Worm (Caenorhabditis elegans) whole organism, young adult: ENCODE measurements around the gene col-20.

Experiments used
- F49E8.2 ChIP-seq: sonication (generic microtip); optimal IDR thresholded peaks from 3 replicates; lab custom pipeline; 2017; ENCODE audit warnings: missing genetic modification characterization, mild to moderate bottlenecking, missing compliant biosample characterization, antibody characterized with exemption, moderate library complexity; ENCODE audit not compliant: insufficient read depth
- egl-44 ChIP-seq: fragments of 200-800 bp; sonication (Bioruptor generic); IDR thresholded peaks from 2 replicates; pipeline ENCODE4 v1.3.6; 2022; ENCODE audit warnings: missing genetic modification reagents, missing genetic modification characterization, missing compliant biosample characterization
- rcor-1 ChIP-seq: fragments of 200-800 bp; sonication (Bioruptor generic); IDR thresholded peaks from 2 replicates; pipeline ENCODE4 v1.3.6; 2022; ENCODE audit warnings: missing genetic modification reagents, missing genetic modification characterization, missing compliant biosample characterization
- unc-62 ChIP-seq: fragments of 150-350 bp; optimal IDR thresholded peaks from 2 replicates; lab custom pipeline; 2014; ENCODE audit warnings: missing biosample characterization, missing genetic modification reagents, missing genetic modification characterization
- zim-3 ChIP-seq: sonication (generic microtip); optimal IDR thresholded peaks from 2 replicates; lab custom pipeline; 2017; ENCODE audit warnings: mild to moderate bottlenecking, missing genetic modification characterization, moderate library complexity, missing compliant biosample characterization
- ztf-18 ChIP-seq: sonication (generic microtip); optimal IDR thresholded peaks from 2 replicates; lab custom pipeline; 2016; ENCODE audit warnings: missing genotype, mild to moderate bottlenecking, missing genetic modification characterization, missing compliant biosample characterization

- no peak for TF ChIP-seq rcor-1 (GFP tag; lab: Robert Waterston, UW)
- TF ChIP-seq ztf-18 (tag; lab: Kevin White, UChicago) = no peak
- TF ChIP-seq F49E8.2 = no peak
- no peak for TF ChIP-seq egl-44 (GFP tag; lab: Robert Waterston, UW)
- TF ChIP-seq zim-3 (tag; lab: Kevin White, UChicago) = no peak
- no peak for TF ChIP-seq unc-62 (GFP tag; lab: Kevin White, UChicago)
These were observed 35.8 kb downstream of the col-20 start, which contains the start of the genes C33F10.11 and C33F10.1 for ce11 chrII:4834761-4835160.
